Worm (Caenorhabditis elegans) whole organism, L1 larva: ENCODE measurements around the gene clec-124.

Source experiments
- C04F5.9 ChIP-seq: sonication (generic microtip); optimal IDR thresholded peaks from 2 replicates; lab custom pipeline; 2016; ENCODE audit warnings: missing genetic modification characterization, missing compliant biosample characterization
- C34B4.2 ChIP-seq: sonication (generic microtip); optimal IDR thresholded peaks from 2 replicates; lab custom pipeline; 2017; ENCODE audit warnings: mild to moderate bottlenecking, missing genetic modification characterization, missing compliant biosample characterization
- Y116A8C.19 ChIP-seq: sonication (generic microtip); optimal IDR thresholded peaks from 2 replicates; lab custom pipeline; 2016; ENCODE audit warnings: missing compliant biosample characterization, missing genetic modification characterization, borderline replicate concordance
- alr-1 ChIP-seq: fragments of 200-800 bp; sonication (Bioruptor generic); optimal IDR thresholded peaks from 2 replicates; lab custom pipeline; 2018; ENCODE audit warnings: borderline replicate concordance, mild to moderate bottlenecking, missing genetic modification characterization, missing compliant biosample characterization
- aly-2 ChIP-seq: fragments of 150-350 bp; optimal IDR thresholded peaks from 2 replicates; lab custom pipeline; 2014; ENCODE audit warnings: missing biosample characterization, missing genetic modification characterization
- blmp-1 ChIP-seq: fragments of 150-350 bp; optimal IDR thresholded peaks from 2 replicates; lab custom pipeline; 2014; ENCODE audit warnings: missing biosample characterization, missing genetic modification characterization
- ceh-82 ChIP-seq, 3 experiments: fragments of 150-350 bp in 1 of 3; sonication (generic microtip) in 2 of 3; optimal IDR thresholded peaks; 2 replicates each; lab custom pipeline; 2014 to 2017; ENCODE audit warnings: missing biosample characterization in 3 of 3, missing genetic modification characterization in 3 of 3
- ceh-90 ChIP-seq: sonication (generic microtip); optimal IDR thresholded peaks from 2 replicates; lab custom pipeline; 2016; ENCODE audit warnings: missing genetic modification characterization, missing compliant biosample characterization
- ces-1 ChIP-seq: fragments of 150-350 bp; optimal IDR thresholded peaks from 2 replicates; lab custom pipeline; 2014; ENCODE audit warnings: missing biosample characterization, missing genetic modification reagents, missing genetic modification characterization
- egl-13 ChIP-seq: sonication (generic microtip); optimal IDR thresholded peaks from 2 replicates; lab custom pipeline; 2016; ENCODE audit warnings: missing genotype, missing genetic modification reagents, missing genetic modification characterization, missing compliant biosample characterization
- egl-27 ChIP-seq, 2 experiments: fragments of 150-350 bp in 1 of 2; sonication (generic microtip); optimal IDR thresholded peaks; 3 replicates each; lab custom pipeline; 2017 to 2018; ENCODE audit warnings: missing biosample characterization in 2 of 2, missing genetic modification characterization in 2 of 2, missing genetic modification reagents in 2 of 2
- elt-2 ChIP-seq: sonication (generic microtip); optimal IDR thresholded peaks from 2 replicates; lab custom pipeline; 2016; ENCODE audit warnings: missing genetic modification characterization, mild to moderate bottlenecking, inconsistent platforms, missing compliant biosample characterization, missing genetic modification reagents
- elt-3 ChIP-seq, 6 experiments: fragments of 150-350 bp in 1 of 6; sonication (generic microtip); optimal IDR thresholded peaks; 2 replicates each; lab custom pipeline; 2017 to 2018; ENCODE audit warnings: missing biosample characterization in 6 of 6, missing genetic modification characterization in 6 of 6, inconsistent platforms in 1 of 6
- ets-5 ChIP-seq: fragments of 200-800 bp; sonication (Bioruptor generic); IDR thresholded peaks from 2 replicates; pipeline ENCODE4 v1.3.6; 2022; ENCODE audit warnings: missing genetic modification characterization, missing compliant biosample characterization
- fkh-10 ChIP-seq: sonication (generic microtip); optimal IDR thresholded peaks from 2 replicates; lab custom pipeline; 2017; ENCODE audit warnings: missing biosample characterization, missing genetic modification reagents, missing genetic modification characterization
- grh-1 ChIP-seq: fragments of 200-800 bp; sonication (Bioruptor generic); IDR thresholded peaks from 2 replicates; pipeline ENCODE4 v1.3.6; 2022; ENCODE audit warnings: missing genetic modification reagents, missing genetic modification characterization, missing compliant biosample characterization
- hlh-4 ChIP-seq: sonication (generic microtip); optimal IDR thresholded peaks from 2 replicates; lab custom pipeline; 2016; ENCODE audit warnings: mild to moderate bottlenecking, missing genetic modification characterization, missing compliant biosample characterization
- irx-1 ChIP-seq: sonication (generic microtip); optimal IDR thresholded peaks from 2 replicates; lab custom pipeline; 2016; ENCODE audit warnings: missing genetic modification characterization, missing compliant biosample characterization
- isw-1 ChIP-seq: fragments of 200-800 bp; sonication (Bioruptor generic); IDR thresholded peaks from 2 replicates; pipeline ENCODE4 v1.3.6; 2022; ENCODE audit warnings: missing genetic modification characterization, missing compliant biosample characterization
- jun-1 ChIP-seq: fragments of 150-350 bp; optimal IDR thresholded peaks from 2 replicates; lab custom pipeline; 2014; ENCODE audit warnings: missing biosample characterization, missing genetic modification reagents, missing genetic modification characterization
- lin-35 ChIP-seq, 2 experiments: fragments of 150-350 bp; optimal IDR thresholded peaks; 2 replicates each; lab custom pipeline; 2014; ENCODE audit warnings: missing biosample characterization in 2 of 2, missing genetic modification characterization in 2 of 2, missing genetic modification reagents in 2 of 2
- lsy-2 ChIP-seq, 2 experiments: fragments of 150-350 bp; optimal IDR thresholded peaks; 2 replicates each; lab custom pipeline; 2014; ENCODE audit warnings: missing biosample characterization in 2 of 2, missing genetic modification characterization in 2 of 2
- mdl-1 ChIP-seq, 2 experiments: fragments of 150-350 bp; optimal IDR thresholded peaks; 2 replicates each; lab custom pipeline; 2014 to 2017; ENCODE audit warnings: missing biosample characterization in 2 of 2, missing genetic modification characterization in 2 of 2, inconsistent platforms in 1 of 2
- mef-2 ChIP-seq: fragments of 150-350 bp; optimal IDR thresholded peaks from 2 replicates; lab custom pipeline; 2014; ENCODE audit warnings: missing biosample characterization, missing genetic modification characterization
- nhr-19 ChIP-seq: fragments of 200-800 bp; sonication (Bioruptor generic); conservative IDR thresholded peaks from 2 replicates; pipeline ENCODE4 v1.3.6; 2022; ENCODE audit warnings: missing genetic modification characterization, missing compliant biosample characterization
- nhr-237 ChIP-seq: fragments of 150-350 bp; optimal IDR thresholded peaks from 2 replicates; lab custom pipeline; 2014; ENCODE audit warnings: missing biosample characterization, missing genetic modification characterization
- nhr-77 ChIP-seq: fragments of 150-350 bp; optimal IDR thresholded peaks from 2 replicates; lab custom pipeline; 2014; ENCODE audit warnings: missing biosample characterization, missing genetic modification characterization
- nhr-84 ChIP-seq: sonication (generic microtip); optimal IDR thresholded peaks from 2 replicates; lab custom pipeline; 2017; ENCODE audit warnings: missing biosample characterization, missing genetic modification characterization
- nhr-85 ChIP-seq: sonication (generic microtip); peaks from one replicate; lab custom pipeline; 2016; ENCODE audit warnings: missing genetic modification characterization, inconsistent platforms, missing compliant biosample characterization
- nhr-90 ChIP-seq: sonication (generic microtip); optimal IDR thresholded peaks from 2 replicates; lab custom pipeline; 2016; ENCODE audit warnings: mild to moderate bottlenecking, missing genetic modification characterization, missing compliant biosample characterization; ENCODE audit not compliant: poor library complexity
- pag-3 ChIP-seq: sonication (generic microtip); optimal IDR thresholded peaks from 2 replicates; lab custom pipeline; 2017; ENCODE audit warnings: missing genetic modification characterization, mild to moderate bottlenecking, missing compliant biosample characterization, antibody characterized with exemption, borderline replicate concordance; ENCODE audit not compliant: insufficient read depth
- pqm-1 ChIP-seq: sonication (generic microtip); optimal IDR thresholded peaks from 3 replicates; lab custom pipeline; 2017; ENCODE audit warnings: missing biosample characterization, missing genetic modification characterization
- rnt-1 ChIP-seq: sonication (generic microtip); optimal IDR thresholded peaks from 2 replicates; lab custom pipeline; 2016; ENCODE audit warnings: mild to moderate bottlenecking, missing genetic modification characterization, moderate library complexity, missing compliant biosample characterization
- tlp-1 ChIP-seq: fragments of 150-350 bp; optimal IDR thresholded peaks from 2 replicates; lab custom pipeline; 2014; ENCODE audit warnings: missing biosample characterization, missing genetic modification characterization

clec-124 gene

ce11 chrII:3240207-3240606 is 9.3 kb upstream of the clec-124 start, which contains the start of gene C17F4.3:
C17F4.3 (plus strand) TSS chrII:3240507.
- no peak for TF ChIP-seq ces-1
- TF ChIP-seq blmp-1 (tag; lab: Kevin White, UChicago) = peak; percentile 87
- TF ChIP-seq mdl-1 (tag; optimal IDR thresholded peaks at IDR 0.05; lab: Kevin White, UChicago) = no peak

ce11 chrII:3241842-3242241 is 7.7 kb upstream of the clec-124 start:
- TF ChIP-seq lsy-2 (tag; optimal IDR thresholded peaks at IDR 0.05; lab: Kevin White, UChicago) (no peak), ceh-90 (tag; lab: Kevin White, UChicago) (no peak), blmp-1 (tag; lab: Kevin White, UChicago) (peak; percentile 99), elt-3 (tag; optimal IDR thresholded peaks at IDR 0.05; lab: Kevin White, UChicago) (peak in 2 of 6 experiments; percentile 50 to 77), egl-27 (tag; optimal IDR thresholded peaks at IDR 0.05; lab: Kevin White, UChicago) (no peak)

ce11 chrII:3244070-3244469 is 5.4 kb upstream of the clec-124 start, which contains the start of gene C17F4.12:
C17F4.12 (minus strand) TSS chrII:3244170.
- TF ChIP-seq elt-3 (tag; optimal IDR thresholded peaks at IDR 0.05; lab: Kevin White, UChicago) (peak in 1 of 6 experiments; percentile 9), pag-3 (tag; lab: Kevin White, UChicago) (no peak), blmp-1 (tag; lab: Kevin White, UChicago) (peak; percentile 85)

- TF ChIP-seq ceh-82 (tag; optimal IDR thresholded peaks at IDR 0.05; lab: Kevin White, UChicago) (no peak), C04F5.9 (no peak), blmp-1 (tag; lab: Kevin White, UChicago) (no peak), nhr-19 (GFP tag; lab: Robert Waterston, UW) (no peak), nhr-84 (no peak), grh-1 (GFP tag; lab: Robert Waterston, UW) (no peak), Y116A8C.19 (tag; lab: Kevin White, UChicago) (no peak), aly-2 (no peak), nhr-237 (tag; lab: Kevin White, UChicago) (no peak), C34B4.2 (no peak), elt-2 (tag; lab: Kevin White, UChicago) (no peak), egl-13 (no peak), nhr-77 (no peak), isw-1 (GFP tag; lab: Robert Waterston, UW) (no peak), fkh-10 (GFP tag; lab: Kevin White, UChicago) (no peak), alr-1 (tag; lab: Kevin White, UChicago) (no peak), rnt-1 (no peak), elt-3 (tag; optimal IDR thresholded peaks at IDR 0.05; lab: Kevin White, UChicago) (no peak), irx-1 (tag; lab: Kevin White, UChicago) (no peak)
These were observed 4.7 kb upstream of the clec-124 start for ce11 chrII:3244758-3245157.

- TF ChIP-seq nhr-85 (tag; lab: Kevin White, UChicago) (no peak), pqm-1 (peak; percentile 62), mef-2 (tag; lab: Kevin White, UChicago) (no peak), ets-5 (no peak), jun-1 (tag; lab: Kevin White, UChicago) (peak; percentile 38), hlh-4 (tag; lab: Kevin White, UChicago) (no peak), nhr-90 (tag; lab: Kevin White, UChicago) (peak; percentile 37), tlp-1 (tag; lab: Kevin White, UChicago) (peak; percentile 69), elt-2 (tag; lab: Kevin White, UChicago) (peak; percentile 98), lin-35 (GFP tag; optimal IDR thresholded peaks at IDR 0.05; lab: Kevin White, UChicago) (peak in 1 of 2 experiments; percentile 34)
These were observed 3.7 kb upstream of the clec-124 start, which contains the start of gene C17F4.7 for ce11 chrII:3245836-3246235. C17F4.7 (minus strand) TSS chrII:3246015.
